Fruit fly (Drosophila melanogaster) whole organism, wandering third instar larva: Measurements from ENCODE around the gene Nup93-1.

Experiments
- CG32264 ChIP-seq: fragments of 200-800 bp; sonication (Bioruptor generic); optimal IDR thresholded peaks from 2 replicates; lab custom pipeline; 2016; ENCODE audit warnings: missing biosample characterization, missing genetic modification characterization
- CG9705 ChIP-seq: fragments of 200-800 bp; sonication (Bioruptor generic); optimal IDR thresholded peaks from 2 replicates; lab custom pipeline; 2018; ENCODE audit warnings: missing biosample characterization, mild to moderate bottlenecking, missing genetic modification characterization
- Dfd ChIP-seq: fragments of >200 bp; optimal IDR thresholded peaks from 2 replicates; lab custom pipeline; 2017; ENCODE audit warnings: missing biosample characterization, missing genetic modification characterization
- Dif ChIP-seq: fragments of 200-275, 200-300 bp; sonication (Bioruptor generic); optimal IDR thresholded peaks from 2 replicates; lab custom pipeline; 2018; ENCODE audit warnings: missing biosample characterization, missing genetic modification characterization; ENCODE audit not compliant: partially characterized antibody
- Hr78 ChIP-seq: fragments of >200 bp; optimal IDR thresholded peaks from 2 replicates; lab custom pipeline; 2017; ENCODE audit warnings: missing biosample characterization, missing genetic modification characterization
- Sp1 ChIP-seq: fragments of 200-800 bp; sonication (Bioruptor generic); optimal IDR thresholded peaks from 3 replicates; lab custom pipeline; 2019; ENCODE audit warnings: missing biosample characterization, mild to moderate bottlenecking, missing genetic modification characterization, moderate library complexity
- foxo ChIP-seq, 2 experiments: fragments of 200-800 bp; sonication (Bioruptor generic); optimal IDR thresholded peaks; 2 replicates in 1 of 2; 3 replicates in 1 of 2; lab custom pipeline; 2016 to 2017; ENCODE audit warnings: missing biosample characterization in 2 of 2, missing genetic modification characterization in 2 of 2
- fru ChIP-seq: fragments of 200-800 bp; sonication (Bioruptor generic); optimal IDR thresholded peaks from 3 replicates; lab custom pipeline; 2016; ENCODE audit warnings: missing biosample characterization, mild to moderate bottlenecking, missing genetic modification characterization
- pan ChIP-seq: fragments of >200 bp; optimal IDR thresholded peaks from 2 replicates; lab custom pipeline; 2017
- sage ChIP-seq: fragments of 200-800 bp; sonication (Bioruptor generic); optimal IDR thresholded peaks from 2 replicates; lab custom pipeline; 2016; ENCODE audit warnings: missing biosample characterization, mild to moderate bottlenecking, missing genetic modification characterization
- tai ChIP-seq: sonication (Bioruptor generic); optimal IDR thresholded peaks from 2 replicates; lab custom pipeline; 2016; ENCODE audit warnings: missing biosample characterization, missing genetic modification characterization
- usp ChIP-seq: fragments of >200 bp; optimal IDR thresholded peaks from 2 replicates; lab custom pipeline; 2017; ENCODE audit warnings: missing biosample characterization, missing genetic modification characterization

- no peak for TF ChIP-seq foxo (GFP tag; optimal IDR thresholded peaks at IDR 0.05; lab: Kevin White, UChicago)
- no peak for TF ChIP-seq CG32264 (GFP tag; lab: Kevin White, UChicago)
- TF ChIP-seq Sp1 (GFP tag; lab: Kevin White, UChicago), result no peak
- no peak for TF ChIP-seq usp (GFP tag; lab: Kevin White, UChicago)
- no peak for TF ChIP-seq tai (GFP tag; lab: Kevin White, UChicago)
- no peak for TF ChIP-seq Dif
- no peak for TF ChIP-seq CG9705 (GFP tag; lab: Kevin White, UChicago)
- no peak for TF ChIP-seq sage (GFP tag; lab: Kevin White, UChicago)
- no peak for TF ChIP-seq Hr78 (GFP tag; lab: Kevin White, UChicago)
- TF ChIP-seq fru (GFP tag; lab: Kevin White, UChicago), result no peak
- TF ChIP-seq pan (lab: Kevin White, UChicago), result no peak
- TF ChIP-seq Dfd (GFP tag; lab: Kevin White, UChicago), result no peak
Observed at dm6 chrX:13818172-13818472, 4.5 kb upstream of the Nup93-1 start.
